Worm (Caenorhabditis elegans) whole organism, L2 larva: Measurements from ENCODE around the gene srj-52.

Experiments
- C34F6.9 ChIP-seq: fragments of 150-350 bp; optimal IDR thresholded peaks from 2 replicates; lab custom pipeline; 2014; ENCODE audit warnings: missing biosample characterization, missing genetic modification characterization
- F13H6.1 ChIP-seq: sonication (generic microtip); optimal IDR thresholded peaks from 2 replicates; lab custom pipeline; 2016; ENCODE audit warnings: missing genetic modification characterization, missing compliant biosample characterization
- R02D3.7 ChIP-seq: fragments of 150-350 bp; optimal IDR thresholded peaks from 2 replicates; lab custom pipeline; 2014; ENCODE audit warnings: missing biosample characterization, missing genetic modification characterization
- Y55F3AM.14 ChIP-seq: fragments of 200-800 bp; sonication (Bioruptor generic); optimal IDR thresholded peaks from 2 replicates; lab custom pipeline; 2018; ENCODE audit warnings: mild to moderate bottlenecking, missing genetic modification characterization, missing compliant biosample characterization
- ZK546.5 ChIP-seq: sonication (generic microtip); optimal IDR thresholded peaks from 2 replicates; lab custom pipeline; 2017; ENCODE audit warnings: missing biosample characterization, missing genetic modification characterization
- alr-1 ChIP-seq: fragments of 150-350 bp; optimal IDR thresholded peaks from 2 replicates; lab custom pipeline; 2014; ENCODE audit warnings: missing biosample characterization, missing genetic modification characterization
- aly-2 ChIP-seq: fragments of 150-350 bp; optimal IDR thresholded peaks from 2 replicates; lab custom pipeline; 2014; ENCODE audit warnings: missing biosample characterization, missing genetic modification characterization
- blmp-1 ChIP-seq: sonication (generic microtip); optimal IDR thresholded peaks from 2 replicates; lab custom pipeline; 2017; ENCODE audit warnings: missing genetic modification characterization, mild to moderate bottlenecking, missing compliant biosample characterization, antibody characterized with exemption, moderate library complexity; ENCODE audit not compliant: insufficient read depth
- ceh-16 ChIP-seq: fragments of 150-350 bp; optimal IDR thresholded peaks from 2 replicates; lab custom pipeline; 2014; ENCODE audit warnings: missing biosample characterization, missing genetic modification characterization
- ceh-82 ChIP-seq: fragments of 150-350 bp; optimal IDR thresholded peaks from 2 replicates; lab custom pipeline; 2014; ENCODE audit warnings: missing biosample characterization, missing genetic modification characterization
- crh-2 ChIP-seq: sonication (generic microtip); optimal IDR thresholded peaks from 2 replicates; lab custom pipeline; 2017; ENCODE audit warnings: missing biosample characterization, missing genetic modification characterization
- dmd-4 ChIP-seq: sonication (generic microtip); optimal IDR thresholded peaks from 2 replicates; lab custom pipeline; 2017; ENCODE audit warnings: missing biosample characterization, missing genetic modification characterization
- egl-27 ChIP-seq: sonication (generic microtip); optimal IDR thresholded peaks from 3 replicates; lab custom pipeline; 2017; ENCODE audit warnings: missing biosample characterization, missing genetic modification reagents, missing genetic modification characterization
- elt-1 ChIP-seq: fragments of 150-350 bp; optimal IDR thresholded peaks from 2 replicates; lab custom pipeline; 2014; ENCODE audit warnings: missing biosample characterization, missing genetic modification characterization
- elt-3 ChIP-seq: sonication (generic microtip); optimal IDR thresholded peaks from 2 replicates; lab custom pipeline; 2017; ENCODE audit warnings: missing biosample characterization, missing genetic modification characterization
- gmeb-1 ChIP-seq: fragments of 150-350 bp; optimal IDR thresholded peaks from 2 replicates; lab custom pipeline; 2014; ENCODE audit warnings: missing biosample characterization, missing genetic modification characterization
- lin-11 ChIP-seq: fragments of 150-350 bp; sonication (generic microtip); optimal IDR thresholded peaks from 2 replicates; lab custom pipeline; 2014; ENCODE audit warnings: missing biosample characterization, missing genetic modification characterization, inconsistent platforms, mixed read lengths
- lin-13 ChIP-seq: fragments of 150-350 bp; optimal IDR thresholded peaks from 2 replicates; lab custom pipeline; 2014; ENCODE audit warnings: missing biosample characterization, missing genetic modification reagents, missing genetic modification characterization
- mdl-1 ChIP-seq, 2 experiments: fragments of 150-350 bp in 1 of 2; sonication (generic microtip) in 1 of 2; optimal IDR thresholded peaks; 2 replicates each; lab custom pipeline; 2017; ENCODE audit warnings: missing biosample characterization in 2 of 2, missing genetic modification characterization in 2 of 2
- nhr-10 ChIP-seq: sonication (generic microtip); optimal IDR thresholded peaks from 2 replicates; lab custom pipeline; 2017; ENCODE audit warnings: missing biosample characterization, missing genetic modification characterization
- nhr-11 ChIP-seq: fragments of 150-350 bp; optimal IDR thresholded peaks from 2 replicates; lab custom pipeline; 2014; ENCODE audit warnings: missing biosample characterization, missing genetic modification characterization
- nhr-21 ChIP-seq: fragments of 150-350 bp; optimal IDR thresholded peaks from 2 replicates; lab custom pipeline; 2014; ENCODE audit warnings: missing biosample characterization, missing genetic modification characterization
- nhr-23 ChIP-seq: fragments of 150-350 bp; optimal IDR thresholded peaks from 2 replicates; lab custom pipeline; 2014; ENCODE audit warnings: missing biosample characterization, missing genetic modification reagents, missing genetic modification characterization
- nhr-25 ChIP-seq: fragments of 150-350 bp; sonication (generic microtip); optimal IDR thresholded peaks from 3 replicates; lab custom pipeline; 2014; ENCODE audit warnings: missing biosample characterization, missing genetic modification characterization
- nhr-6 ChIP-seq: fragments of 150-350 bp; optimal IDR thresholded peaks from 2 replicates; lab custom pipeline; 2014; ENCODE audit warnings: missing biosample characterization, missing genetic modification characterization
- nhr-77 ChIP-seq: fragments of 150-350 bp; optimal IDR thresholded peaks from 2 replicates; lab custom pipeline; 2014; ENCODE audit warnings: missing biosample characterization, missing genetic modification characterization
- peb-1 ChIP-seq: fragments of 150-350 bp; optimal IDR thresholded peaks from 2 replicates; lab custom pipeline; 2014; ENCODE audit warnings: missing biosample characterization, missing genetic modification characterization
- sem-4 ChIP-seq: fragments of 150-350 bp; optimal IDR thresholded peaks from 2 replicates; lab custom pipeline; 2014; ENCODE audit warnings: missing biosample characterization, missing genetic modification reagents, missing genetic modification characterization
- skn-1 ChIP-seq: sonication (generic microtip); optimal IDR thresholded peaks from 2 replicates; lab custom pipeline; 2017; ENCODE audit warnings: missing biosample characterization, missing genetic modification characterization
- sma-3 ChIP-seq: sonication (generic microtip); optimal IDR thresholded peaks from 2 replicates; lab custom pipeline; 2016; ENCODE audit warnings: missing genetic modification reagents, missing genetic modification characterization, missing compliant biosample characterization
- sma-9 ChIP-seq, 2 experiments: fragments of 150-350 bp in 1 of 2; sonication (generic microtip) in 1 of 2; optimal IDR thresholded peaks; 2 replicates each; lab custom pipeline; 2014 to 2016; ENCODE audit warnings: missing genetic modification characterization in 2 of 2, mild to moderate bottlenecking in 1 of 2, missing biosample characterization in 1 of 2, missing compliant biosample characterization in 1 of 2, missing genetic modification reagents in 1 of 2, moderate library complexity in 1 of 2
- snpc-4 ChIP-seq: fragments of 150-350 bp; optimal IDR thresholded peaks from 2 replicates; lab custom pipeline; 2014; ENCODE audit warnings: missing biosample characterization, missing genetic modification characterization
- unc-55 ChIP-seq: fragments of 150-350 bp; sonication (generic microtip); optimal IDR thresholded peaks from 3 replicates; lab custom pipeline; 2014; ENCODE audit warnings: missing biosample characterization, missing genetic modification reagents, missing genetic modification characterization
- unc-62 ChIP-seq: fragments of 150-350 bp; optimal IDR thresholded peaks from 2 replicates; lab custom pipeline; 2014; ENCODE audit warnings: missing biosample characterization, missing genetic modification reagents, missing genetic modification characterization
- zag-1 ChIP-seq: fragments of 150-350 bp; optimal IDR thresholded peaks from 2 replicates; lab custom pipeline; 2014; ENCODE audit warnings: missing biosample characterization, missing genetic modification characterization
- ztf-1 ChIP-seq: fragments of 200-800 bp; sonication (Bioruptor generic); conservative IDR thresholded peaks from 2 replicates; pipeline ENCODE4 v1.3.6; 2022; ENCODE audit warnings: missing genetic modification characterization, missing compliant biosample characterization
- ztf-11 ChIP-seq: sonication (generic microtip); optimal IDR thresholded peaks from 2 replicates; lab custom pipeline; 2017; ENCODE audit warnings: missing biosample characterization, missing genetic modification characterization
- ztf-4 ChIP-seq: fragments of 150-350 bp; optimal IDR thresholded peaks from 2 replicates; lab custom pipeline; 2014; ENCODE audit warnings: missing biosample characterization, missing genetic modification characterization

The srj-52 gene

ce11 chrV:699489-700129 lies 3.8 kb upstream of the srj-52 start, which contains the start of the genes ugt-29 and srx-5:
Gene ugt-29, minus strand, starts transcription at chrV:699589.
Gene srx-5, plus strand, starts transcription at chrV:700079.
- no peak for TF ChIP-seq crh-2 (tag; lab: Kevin White, UChicago)
- no peak for TF ChIP-seq ZK546.5 (tag; lab: Kevin White, UChicago)
- TF ChIP-seq nhr-21 (tag; lab: Kevin White, UChicago), result no peak
- no peak for TF ChIP-seq unc-62 (GFP tag; lab: Kevin White, UChicago)
- no peak for TF ChIP-seq Y55F3AM.14
- no peak for TF ChIP-seq sma-3
- no peak for TF ChIP-seq ztf-4 (tag; lab: Kevin White, UChicago)
- no peak for TF ChIP-seq C34F6.9 (tag; lab: Kevin White, UChicago)
- TF ChIP-seq lin-13, result no peak
- no peak for TF ChIP-seq nhr-11 (tag; lab: Kevin White, UChicago)
- no peak for TF ChIP-seq dmd-4 (tag; lab: Kevin White, UChicago)
- no peak for TF ChIP-seq R02D3.7 (tag; lab: Kevin White, UChicago)
- no peak for TF ChIP-seq mdl-1 (tag; optimal IDR thresholded peaks at IDR 0.05; lab: Kevin White, UChicago)
- TF ChIP-seq unc-55 (GFP tag; lab: Kevin White, UChicago), result no peak
- no peak for TF ChIP-seq ztf-11
- no peak for TF ChIP-seq F13H6.1 (tag; lab: Kevin White, UChicago)
- no peak for TF ChIP-seq snpc-4 (tag; lab: Kevin White, UChicago)
- no peak for TF ChIP-seq nhr-77 (tag; lab: Kevin White, UChicago)
- TF ChIP-seq elt-1 (tag; lab: Kevin White, UChicago), result no peak
- TF ChIP-seq peb-1 (tag; lab: Kevin White, UChicago), result no peak

DNA sequence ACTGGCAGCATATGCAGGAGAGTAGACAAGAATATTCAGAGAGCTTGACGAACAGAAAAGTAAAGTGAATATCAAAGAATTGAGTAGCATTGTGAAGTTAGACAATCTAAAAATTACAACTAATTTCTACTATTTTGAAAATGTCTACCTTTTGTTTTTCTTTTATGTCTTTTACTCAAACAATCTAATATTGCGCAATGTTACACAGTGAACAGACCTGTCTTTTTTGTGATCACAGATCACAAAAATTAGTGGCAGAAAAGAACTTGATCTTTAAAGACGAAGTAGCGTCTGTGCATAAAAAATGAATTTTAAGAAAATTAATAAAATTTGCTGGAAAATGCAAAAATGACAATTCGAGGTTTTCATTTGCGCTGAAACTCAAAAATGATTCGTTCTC lies 3.2 kb upstream of the srj-52 start:
- TF ChIP-seq elt-3 (no peak), ztf-1 (GFP tag; lab: Robert Waterston, UW) (no peak), ztf-11 (no peak), gmeb-1 (tag; lab: Kevin White, UChicago) (no peak), aly-2 (tag; lab: Kevin White, UChicago) (no peak), Y55F3AM.14 (no peak)

DNA sequence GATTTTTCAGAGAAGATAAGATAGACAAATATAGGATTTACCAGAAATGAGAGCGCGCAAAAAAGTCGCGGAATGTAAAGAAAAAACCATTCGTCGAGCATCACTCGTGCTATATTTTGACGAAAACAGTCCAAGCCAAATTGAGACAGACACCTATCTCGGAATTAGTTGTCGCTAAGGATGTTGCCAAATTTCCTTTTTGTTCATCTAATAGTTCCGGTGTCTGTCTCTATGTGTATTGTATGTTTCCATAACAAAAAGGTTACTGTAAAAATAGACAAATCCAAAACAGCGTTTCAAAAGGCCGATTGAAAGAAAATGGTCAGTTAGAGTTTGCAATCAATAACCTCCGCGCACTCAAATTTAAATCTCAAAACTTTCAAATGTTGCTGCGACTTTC lies 1.2 kb downstream of the srj-52 start, which contains the start of gene srj-53:
TSS of gene srj-53 (minus strand) at position 101 of the 400 bp plus-strand sequence.
- no peak for TF ChIP-seq ceh-16 (tag; lab: Kevin White, UChicago)

DNA sequence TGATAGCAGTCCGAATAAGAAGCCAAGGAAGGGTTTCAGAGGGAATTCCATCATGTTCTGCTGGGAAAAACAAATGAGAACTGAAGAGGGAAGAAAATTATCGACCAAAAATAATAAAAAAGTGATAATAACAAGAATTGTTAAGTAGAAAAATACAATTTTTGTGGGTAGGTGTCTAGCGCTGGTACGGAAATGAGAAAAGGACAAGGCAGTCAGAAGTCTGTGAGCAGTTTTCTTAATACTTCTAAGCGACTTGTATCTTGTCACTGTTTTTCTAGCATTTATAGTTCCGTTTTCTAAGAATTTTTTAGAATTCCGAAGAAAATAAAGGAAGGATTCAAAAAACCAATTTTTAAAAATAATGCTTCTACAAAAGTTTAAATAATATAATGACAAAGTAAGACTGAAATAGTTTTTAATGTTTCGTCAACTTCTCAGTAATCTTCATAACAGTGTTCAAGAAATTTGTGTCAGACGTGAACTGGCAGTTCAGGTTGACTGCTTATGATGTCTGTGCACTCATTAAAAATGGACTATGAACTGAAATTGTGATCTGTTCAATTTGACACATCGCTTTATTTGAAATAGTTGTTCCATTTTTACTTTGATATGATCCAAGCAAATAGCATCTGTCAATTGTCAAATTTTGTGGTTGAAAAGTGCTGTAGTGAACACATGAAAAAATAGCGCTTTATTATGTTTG lies 2.9 kb downstream of the srj-52 start, which contains the start of gene srx-4:
TSS of gene srx-4 (minus strand) at position 51 of the 703 bp plus-strand sequence.
- no peak for TF ChIP-seq ZK546.5 (tag; lab: Kevin White, UChicago)
- TF ChIP-seq sma-9 (GFP tag; optimal IDR thresholded peaks at IDR 0.05; lab: Kevin White, UChicago), result no peak
- TF ChIP-seq sma-9 (tag; optimal IDR thresholded peaks at IDR 0.05; lab: Kevin White, UChicago), result no peak
- no peak for TF ChIP-seq ztf-11
- TF ChIP-seq sma-3, result no peak
- TF ChIP-seq unc-62 (GFP tag; lab: Kevin White, UChicago), result no peak
- TF ChIP-seq elt-1 (tag; lab: Kevin White, UChicago), result no peak
- no peak for TF ChIP-seq blmp-1 (tag; lab: Kevin White, UChicago)
- TF ChIP-seq ceh-82 (tag; lab: Kevin White, UChicago), result no peak
- no peak for TF ChIP-seq nhr-11 (tag; lab: Kevin White, UChicago)

DNA sequence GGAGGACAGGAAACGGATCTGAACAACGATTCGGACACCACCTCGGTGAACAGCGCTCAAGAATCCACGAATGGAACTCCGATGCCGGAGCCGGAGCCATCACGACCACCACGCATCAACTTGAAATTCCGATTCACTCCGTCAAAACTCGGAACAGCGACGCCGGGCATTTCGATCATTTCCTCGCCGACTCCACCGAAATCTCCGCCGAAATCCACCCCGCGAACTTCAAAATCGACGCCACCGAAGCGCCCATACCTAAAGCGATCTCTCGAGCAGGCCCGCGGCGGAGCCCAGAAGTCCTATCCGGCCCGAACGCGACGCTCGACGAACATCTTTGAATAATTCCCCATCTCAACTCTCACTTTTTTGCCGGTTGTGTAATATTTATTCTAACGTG lies 6.3 kb downstream of the srj-52 start:
- TF ChIP-seq sem-4 (tag; lab: Kevin White, UChicago) (no peak), nhr-6 (tag; lab: Kevin White, UChicago) (no peak), egl-27 (tag; lab: Kevin White, UChicago) (no peak), sma-3 (no peak), Y55F3AM.14 (no peak), nhr-23 (tag; lab: Kevin White, UChicago) (no peak), blmp-1 (tag; lab: Kevin White, UChicago) (no peak), ceh-82 (tag; lab: Kevin White, UChicago) (no peak), nhr-10 (tag; lab: Kevin White, UChicago) (no peak), alr-1 (tag; lab: Kevin White, UChicago) (no peak), skn-1 (tag; lab: Kevin White, UChicago) (no peak), lin-13 (no peak), C34F6.9 (tag; lab: Kevin White, UChicago) (no peak), nhr-25 (no peak), unc-55 (GFP tag; lab: Kevin White, UChicago) (no peak), mdl-1 (tag; optimal IDR thresholded peaks at IDR 0.05; lab: Kevin White, UChicago) (no peak), zag-1 (tag; lab: Kevin White, UChicago) (no peak), lin-11 (no peak), peb-1 (tag; lab: Kevin White, UChicago) (no peak)
